Fruit fly (Drosophila melanogaster): ENCODE measurements around the gene Hpf1.
A peak's percentile ranks its signal among the peaks of the same experiment; 100 is the strongest.

The Hpf1 gene

DNA sequence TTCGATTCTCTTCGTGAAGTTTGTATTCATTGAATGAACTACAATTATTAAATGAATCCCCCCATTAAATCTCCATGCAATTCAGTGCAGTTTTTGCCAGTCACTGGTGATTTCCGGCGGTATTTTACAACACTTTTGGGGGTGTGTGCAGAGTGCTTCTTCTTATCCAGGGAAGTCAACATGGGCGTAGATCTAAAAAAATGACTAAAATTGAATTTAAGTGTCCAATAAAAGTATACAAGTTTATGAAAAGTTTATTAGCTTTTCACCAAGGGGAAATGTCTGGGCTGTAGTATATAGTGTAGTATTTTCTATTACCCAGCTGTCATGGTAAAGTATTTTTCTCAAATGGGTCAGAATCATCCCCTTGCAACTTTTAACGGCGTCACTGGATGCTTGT lies at the start of gene Hpf1 (continued):
- TF ChIP-seq CG10979 (tag; optimal IDR thresholded peaks at IDR 0.05) (peak; percentile 98), Oaz (GFP tag; IDR thresholded peaks at IDR 0.05) (peak; percentile 96), CG32532 (GFP tag; IDR thresholded peaks at IDR 0.05) (peak; percentile 99), gcm2 (GFP tag; optimal IDR thresholded peaks at IDR 0.05) (peak; percentile 96), gce (GFP tag; IDR thresholded peaks at IDR 0.05) (peak; percentile 95), tio (GFP tag; optimal IDR thresholded peaks at IDR 0.05) (peak; percentile 98), wor (GFP tag; IDR thresholded peaks at IDR 0.05) (peak; percentile 95), h (optimal IDR thresholded peaks at IDR 0.05) (no peak), CG4282 (GFP tag; optimal IDR thresholded peaks at IDR 0.05) (peak; percentile 97), emc (GFP tag; optimal IDR thresholded peaks at IDR 0.05) (peak; percentile 97), so (GFP tag; IDR thresholded peaks at IDR 0.05) (peak; percentile 96), tll (GFP tag; optimal IDR thresholded peaks at IDR 0.05) (peak; percentile 24 to 91), HmgZ (tag; optimal IDR thresholded peaks at IDR 0.05) (peak; percentile 99), CG8388 (GFP tag; optimal IDR thresholded peaks at IDR 0.05) (peak; percentile 96), Neu2 (GFP tag; optimal IDR thresholded peaks at IDR 0.05; ENCODE audit: borderline replicate concordance) (peak; percentile 92), inv (GFP tag; IDR thresholded peaks at IDR 0.05; ENCODE audit: partially characterized antibody) (no peak), CG6683 (GFP tag; optimal IDR thresholded peaks at IDR 0.05) (peak; percentile 93), shn (GFP tag; optimal IDR thresholded peaks at IDR 0.05) (peak; percentile 99), CG7372 (GFP tag; IDR thresholded peaks at IDR 0.05) (peak; percentile 98), dan (GFP tag; IDR thresholded peaks at IDR 0.05) (peak; percentile 83), Poxn (GFP tag; IDR thresholded peaks at IDR 0.05) (peak; percentile 95), pnt (GFP tag; optimal IDR thresholded peaks at IDR 0.05) (peak; percentile 98), sna (GFP tag; IDR thresholded peaks at IDR 0.05; ENCODE audit: partially characterized antibody) (no peak), fru (optimal IDR thresholded peaks at IDR 0.05) (no peak), fd3F (GFP tag; optimal IDR thresholded peaks at IDR 0.05) (peak; percentile 99), CG1792 (GFP tag; optimal IDR thresholded peaks at IDR 0.05) (peak; percentile 97), danr (GFP tag; IDR thresholded peaks at IDR 0.05) (peak; percentile 97), ssp (GFP tag; IDR thresholded peaks at IDR 0.05) (peak; percentile 93), Sox102F (GFP tag; optimal IDR thresholded peaks at IDR 0.05) (peak; percentile 99), CG12299 (tag; optimal IDR thresholded peaks at IDR 0.05) (peak; percentile 97), dysf (GFP tag; IDR thresholded peaks at IDR 0.05) (peak; percentile 99), wdn (GFP tag; IDR thresholded peaks at IDR 0.05) (peak; percentile 97), CG14667 (GFP tag; IDR thresholded peaks at IDR 0.05) (peak; percentile 96), CG2678 (tag; optimal IDR thresholded peaks at IDR 0.05) (peak; percentile 99), Lim3 (GFP tag; IDR thresholded peaks at IDR 0.05) (peak; percentile 85), CG9727 (GFP tag; optimal IDR thresholded peaks at IDR 0.05) (peak; percentile 98), bbx (GFP tag; IDR thresholded peaks at IDR 0.05; ENCODE audit: partially characterized antibody) (no peak), PHDP (tag; optimal IDR thresholded peaks at IDR 0.05) (peak; percentile 99), CG13123 (GFP tag; optimal IDR thresholded peaks at IDR 0.05) (peak; percentile 95), CG11456 (GFP tag; IDR thresholded peaks at IDR 0.05) (peak; percentile 98), CG8944 (GFP tag; optimal IDR thresholded peaks at IDR 0.05) (peak; percentile 99), chn (GFP tag; optimal IDR thresholded peaks at IDR 0.05) (peak; percentile 99), CG11398 (GFP tag; optimal IDR thresholded peaks at IDR 0.05) (peak; percentile 98), bab2 (GFP tag; optimal IDR thresholded peaks at IDR 0.05) (peak; percentile 99), chif (GFP tag; optimal IDR thresholded peaks at IDR 0.05) (peak; percentile 98), C15 (GFP tag; IDR thresholded peaks at IDR 0.05) (peak; percentile 94), CG4424 (GFP tag; optimal IDR thresholded peaks at IDR 0.05) (peak; percentile 98), her (GFP tag; optimal IDR thresholded peaks at IDR 0.05) (peak; percentile 96), CG10209 (GFP tag; optimal IDR thresholded peaks at IDR 0.05) (peak; percentile 98), CG16813 (GFP tag; IDR thresholded peaks at IDR 0.05; ENCODE audit: partially characterized antibody) (no peak), Fer2 (tag; optimal IDR thresholded peaks at IDR 0.05) (peak; percentile 98), CG10366 (GFP tag; IDR thresholded peaks at IDR 0.05) (peak; percentile 97)

Measured in whole organism, embryonic.